Worm (Caenorhabditis elegans) whole organism, L2 larva: ENCODE results near the gene hil-6.

ENCODE experiments used
- C34F6.9 ChIP-seq: fragments of 150-350 bp; optimal IDR thresholded peaks from 2 replicates; lab custom pipeline; 2014; ENCODE audit warnings: missing biosample characterization, missing genetic modification characterization
- Y55F3AM.14 ChIP-seq: fragments of 200-800 bp; sonication (Bioruptor generic); optimal IDR thresholded peaks from 2 replicates; lab custom pipeline; 2018; ENCODE audit warnings: mild to moderate bottlenecking, missing genetic modification characterization, missing compliant biosample characterization
- ZK546.5 ChIP-seq: sonication (generic microtip); optimal IDR thresholded peaks from 2 replicates; lab custom pipeline; 2017; ENCODE audit warnings: missing biosample characterization, missing genetic modification characterization
- aly-2 ChIP-seq: fragments of 150-350 bp; optimal IDR thresholded peaks from 2 replicates; lab custom pipeline; 2014; ENCODE audit warnings: missing biosample characterization, missing genetic modification characterization
- ama-1 ChIP-seq: fragments of 150-350 bp; optimal IDR thresholded peaks from 2 replicates; lab custom pipeline; 2018; ENCODE audit warnings: inconsistent platforms
- blmp-1 ChIP-seq: sonication (generic microtip); optimal IDR thresholded peaks from 2 replicates; lab custom pipeline; 2017; ENCODE audit warnings: missing genetic modification characterization, mild to moderate bottlenecking, missing compliant biosample characterization, antibody characterized with exemption, moderate library complexity; ENCODE audit not compliant: insufficient read depth
- ceh-16 ChIP-seq: fragments of 150-350 bp; optimal IDR thresholded peaks from 2 replicates; lab custom pipeline; 2014; ENCODE audit warnings: missing biosample characterization, missing genetic modification characterization
- crh-2 ChIP-seq: sonication (generic microtip); optimal IDR thresholded peaks from 2 replicates; lab custom pipeline; 2017; ENCODE audit warnings: missing biosample characterization, missing genetic modification characterization
- elt-3 ChIP-seq: sonication (generic microtip); optimal IDR thresholded peaks from 2 replicates; lab custom pipeline; 2017; ENCODE audit warnings: missing biosample characterization, missing genetic modification characterization
- fos-1 ChIP-seq: fragments of 150-350 bp; optimal IDR thresholded peaks from 2 replicates; lab custom pipeline; 2014; ENCODE audit warnings: missing biosample characterization, missing genetic modification characterization
- gmeb-1 ChIP-seq: fragments of 150-350 bp; optimal IDR thresholded peaks from 2 replicates; lab custom pipeline; 2014; ENCODE audit warnings: missing biosample characterization, missing genetic modification characterization
- lin-11 ChIP-seq: fragments of 150-350 bp; sonication (generic microtip); optimal IDR thresholded peaks from 2 replicates; lab custom pipeline; 2014; ENCODE audit warnings: missing biosample characterization, missing genetic modification characterization, inconsistent platforms, mixed read lengths
- lin-13 ChIP-seq: fragments of 150-350 bp; optimal IDR thresholded peaks from 2 replicates; lab custom pipeline; 2014; ENCODE audit warnings: missing biosample characterization, missing genetic modification reagents, missing genetic modification characterization
- lsy-2 ChIP-seq, 2 experiments: fragments of 150-350 bp in 1 of 2; sonication (generic microtip) in 1 of 2; optimal IDR thresholded peaks; 2 replicates each; lab custom pipeline; 2014 to 2017; ENCODE audit warnings: missing biosample characterization in 2 of 2, missing genetic modification characterization in 2 of 2
- mab-5 ChIP-seq: fragments of 150-350 bp; optimal IDR thresholded peaks from 2 replicates; lab custom pipeline; 2014; ENCODE audit warnings: missing biosample characterization, missing genetic modification characterization
- mbf-1 ChIP-seq: sonication (generic microtip); optimal IDR thresholded peaks from 2 replicates; lab custom pipeline; 2017; ENCODE audit warnings: missing biosample characterization, missing genetic modification characterization
- mdl-1 ChIP-seq, 2 experiments: fragments of 150-350 bp in 1 of 2; sonication (generic microtip) in 1 of 2; optimal IDR thresholded peaks; 2 replicates each; lab custom pipeline; 2017; ENCODE audit warnings: missing biosample characterization in 2 of 2, missing genetic modification characterization in 2 of 2
- nhr-11 ChIP-seq: fragments of 150-350 bp; optimal IDR thresholded peaks from 2 replicates; lab custom pipeline; 2014; ENCODE audit warnings: missing biosample characterization, missing genetic modification characterization
- nhr-129 ChIP-seq: fragments of 150-350 bp; optimal IDR thresholded peaks from 2 replicates; lab custom pipeline; 2014; ENCODE audit warnings: missing biosample characterization, missing genetic modification characterization
- nhr-21 ChIP-seq: fragments of 150-350 bp; optimal IDR thresholded peaks from 2 replicates; lab custom pipeline; 2014; ENCODE audit warnings: missing biosample characterization, missing genetic modification characterization
- nhr-23 ChIP-seq: fragments of 150-350 bp; optimal IDR thresholded peaks from 2 replicates; lab custom pipeline; 2014; ENCODE audit warnings: missing biosample characterization, missing genetic modification reagents, missing genetic modification characterization
- nhr-237 ChIP-seq: fragments of 150-350 bp; optimal IDR thresholded peaks from 2 replicates; lab custom pipeline; 2014; ENCODE audit warnings: missing biosample characterization, missing genetic modification characterization
- nhr-6 ChIP-seq: fragments of 150-350 bp; optimal IDR thresholded peaks from 2 replicates; lab custom pipeline; 2014; ENCODE audit warnings: missing biosample characterization, missing genetic modification characterization
- nhr-77 ChIP-seq: fragments of 150-350 bp; optimal IDR thresholded peaks from 2 replicates; lab custom pipeline; 2014; ENCODE audit warnings: missing biosample characterization, missing genetic modification characterization
- sem-4 ChIP-seq: fragments of 150-350 bp; optimal IDR thresholded peaks from 2 replicates; lab custom pipeline; 2014; ENCODE audit warnings: missing biosample characterization, missing genetic modification reagents, missing genetic modification characterization
- skn-1 ChIP-seq: sonication (generic microtip); optimal IDR thresholded peaks from 2 replicates; lab custom pipeline; 2017; ENCODE audit warnings: missing biosample characterization, missing genetic modification characterization
- sma-9 ChIP-seq, 2 experiments: fragments of 150-350 bp in 1 of 2; sonication (generic microtip) in 1 of 2; optimal IDR thresholded peaks; 2 replicates each; lab custom pipeline; 2014 to 2016; ENCODE audit warnings: missing genetic modification characterization in 2 of 2, mild to moderate bottlenecking in 1 of 2, missing biosample characterization in 1 of 2, missing compliant biosample characterization in 1 of 2, missing genetic modification reagents in 1 of 2, moderate library complexity in 1 of 2
- snpc-4 ChIP-seq: fragments of 150-350 bp; optimal IDR thresholded peaks from 2 replicates; lab custom pipeline; 2014; ENCODE audit warnings: missing biosample characterization, missing genetic modification characterization
- unc-55 ChIP-seq: fragments of 150-350 bp; sonication (generic microtip); optimal IDR thresholded peaks from 3 replicates; lab custom pipeline; 2014; ENCODE audit warnings: missing biosample characterization, missing genetic modification reagents, missing genetic modification characterization
- unc-62 ChIP-seq: fragments of 150-350 bp; optimal IDR thresholded peaks from 2 replicates; lab custom pipeline; 2014; ENCODE audit warnings: missing biosample characterization, missing genetic modification reagents, missing genetic modification characterization
- zag-1 ChIP-seq: fragments of 150-350 bp; optimal IDR thresholded peaks from 2 replicates; lab custom pipeline; 2014; ENCODE audit warnings: missing biosample characterization, missing genetic modification characterization
- ztf-4 ChIP-seq: fragments of 150-350 bp; optimal IDR thresholded peaks from 2 replicates; lab custom pipeline; 2014; ENCODE audit warnings: missing biosample characterization, missing genetic modification characterization

The hil-6 gene

ce11 chrV:2067419-2067818, 36.1 kb upstream of the hil-6 start:
- peak in 1 of 2 experiments; percentile 1 for TF ChIP-seq lsy-2 (tag; optimal IDR thresholded peaks at IDR 0.05; lab: Kevin White, UChicago)
- TF ChIP-seq blmp-1 (tag; lab: Kevin White, UChicago), result no peak
- TF ChIP-seq nhr-23 (tag; lab: Kevin White, UChicago), result no peak

DNA sequence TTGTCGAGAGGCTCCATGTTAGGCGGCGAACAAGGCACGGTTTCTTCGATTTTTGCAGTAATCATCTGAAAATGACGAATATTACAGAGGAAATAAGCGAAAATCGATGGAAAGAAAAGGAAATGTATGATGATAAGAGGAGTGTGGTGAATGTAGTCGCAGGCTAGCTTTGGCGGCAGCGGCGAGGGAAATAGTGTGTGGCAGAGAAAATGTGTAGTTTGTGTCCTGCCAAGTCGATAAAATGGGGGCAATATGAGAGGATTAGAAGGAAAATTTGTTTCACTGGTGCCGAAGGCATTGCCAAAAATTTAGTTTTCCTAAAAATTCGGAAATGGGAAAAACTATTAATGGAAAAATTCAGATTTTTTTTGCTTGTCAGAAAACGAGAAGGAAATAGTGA, 35.4 kb upstream of the hil-6 start, which contains the start of gene nhr-86:
nhr-86 (minus strand) TSS at position 71 of the 400 bp plus-strand sequence.
- TF ChIP-seq nhr-77 (tag; lab: Kevin White, UChicago) (no peak), mbf-1 (no peak), nhr-6 (tag; lab: Kevin White, UChicago) (no peak), aly-2 (tag; lab: Kevin White, UChicago) (no peak), sma-9 (GFP tag; optimal IDR thresholded peaks at IDR 0.05; lab: Kevin White, UChicago) (no peak), sma-9 (tag; optimal IDR thresholded peaks at IDR 0.05; lab: Kevin White, UChicago) (no peak), ceh-16 (no peak), nhr-11 (tag; lab: Kevin White, UChicago) (no peak), snpc-4 (no peak), mab-5 (tag; lab: Kevin White, UChicago) (no peak), nhr-23 (tag; lab: Kevin White, UChicago) (no peak), sem-4 (no peak), ama-1 (peak; percentile 5), nhr-237 (no peak), nhr-129 (tag; lab: Kevin White, UChicago) (peak; percentile 28), gmeb-1 (tag; lab: Kevin White, UChicago) (peak; percentile 2), Y55F3AM.14 (no peak), mdl-1 (tag; optimal IDR thresholded peaks at IDR 0.05; lab: Kevin White, UChicago) (no peak), crh-2 (tag; lab: Kevin White, UChicago) (peak; percentile 8), lin-11 (tag; lab: Kevin White, UChicago) (no peak), ZK546.5 (tag; lab: Kevin White, UChicago) (no peak), fos-1 (tag; lab: Kevin White, UChicago) (peak; percentile 30), skn-1 (no peak), blmp-1 (tag; lab: Kevin White, UChicago) (no peak), unc-62 (GFP tag; lab: Kevin White, UChicago) (no peak), elt-3 (tag; lab: Kevin White, UChicago) (no peak), ztf-4 (tag; lab: Kevin White, UChicago) (no peak)

DNA sequence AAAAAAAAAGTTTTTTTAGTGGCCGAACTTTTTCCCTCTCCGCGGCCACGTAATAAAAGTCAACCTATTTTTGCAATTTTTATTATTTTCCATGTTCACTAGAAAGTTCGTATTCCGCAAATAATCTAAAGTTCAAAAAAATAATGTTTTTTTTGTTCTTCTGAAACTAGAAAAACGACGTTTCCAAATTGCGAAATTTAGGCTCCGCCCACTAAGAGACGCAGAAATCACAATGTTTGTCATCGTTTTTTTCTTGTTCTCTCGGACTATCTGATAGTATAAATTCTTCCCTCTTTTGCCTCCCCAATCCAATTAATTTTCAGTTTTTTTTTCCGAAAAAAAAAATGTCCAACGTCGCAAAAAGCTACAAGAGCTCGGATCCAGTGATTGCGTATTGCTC, 26.0 kb upstream of the hil-6 start, which contains the start of gene comt-3:
comt-3 (plus strand) TSS at position 214 of the 400 bp plus-strand sequence.
- no peak for TF ChIP-seq lsy-2 (tag; optimal IDR thresholded peaks at IDR 0.05; lab: Kevin White, UChicago)
- TF ChIP-seq unc-55 (GFP tag; lab: Kevin White, UChicago), result peak; percentile 41
- TF ChIP-seq nhr-129 (tag; lab: Kevin White, UChicago), result no peak
- TF ChIP-seq skn-1, result peak; percentile 58
- no peak for TF ChIP-seq gmeb-1 (tag; lab: Kevin White, UChicago)
- TF ChIP-seq nhr-23 (tag; lab: Kevin White, UChicago), result no peak
- no peak for TF ChIP-seq zag-1

ce11 chrV:2055765-2056504, 24.6 kb upstream of the hil-6 start:
- TF ChIP-seq sma-9 (GFP tag; optimal IDR thresholded peaks at IDR 0.05; lab: Kevin White, UChicago), result peak; percentile 23
- TF ChIP-seq sma-9 (tag; optimal IDR thresholded peaks at IDR 0.05; lab: Kevin White, UChicago), result no peak
- TF ChIP-seq zag-1, result no peak
- peak; percentile 5 for TF ChIP-seq C34F6.9 (tag; lab: Kevin White, UChicago)
- TF ChIP-seq unc-62 (GFP tag; lab: Kevin White, UChicago), result no peak
- no peak for TF ChIP-seq nhr-23 (tag; lab: Kevin White, UChicago)
- no peak for TF ChIP-seq nhr-21
- TF ChIP-seq sem-4, result no peak
- TF ChIP-seq elt-3 (tag; lab: Kevin White, UChicago), result no peak
- TF ChIP-seq aly-2 (tag; lab: Kevin White, UChicago), result no peak
- TF ChIP-seq mab-5 (tag; lab: Kevin White, UChicago), result no peak
- peak; percentile 53 for TF ChIP-seq fos-1 (tag; lab: Kevin White, UChicago)
- TF ChIP-seq crh-2 (tag; lab: Kevin White, UChicago), result no peak
- no peak for TF ChIP-seq lin-13 (GFP tag; lab: Kevin White, UChicago)
